Worm (Caenorhabditis elegans) whole organism, L4/young adult: ENCODE measurements around the gene C08E8.6.

Source experiments
- W03F9.2 ChIP-seq: fragments of 150-350 bp; optimal IDR thresholded peaks from 2 replicates; lab custom pipeline; 2014; ENCODE audit warnings: missing biosample characterization, missing genetic modification characterization
- dao-5 ChIP-seq: sonication (generic microtip); optimal IDR thresholded peaks from 2 replicates; lab custom pipeline; 2016; ENCODE audit warnings: missing genotype, missing genetic modification characterization, moderate library complexity, missing compliant biosample characterization
- him-1 ChIP-seq: sonication (generic microtip); optimal IDR thresholded peaks from 2 replicates; lab custom pipeline; 2016; ENCODE audit warnings: missing genotype, missing genetic modification reagents, missing genetic modification characterization, missing compliant biosample characterization

DNA sequence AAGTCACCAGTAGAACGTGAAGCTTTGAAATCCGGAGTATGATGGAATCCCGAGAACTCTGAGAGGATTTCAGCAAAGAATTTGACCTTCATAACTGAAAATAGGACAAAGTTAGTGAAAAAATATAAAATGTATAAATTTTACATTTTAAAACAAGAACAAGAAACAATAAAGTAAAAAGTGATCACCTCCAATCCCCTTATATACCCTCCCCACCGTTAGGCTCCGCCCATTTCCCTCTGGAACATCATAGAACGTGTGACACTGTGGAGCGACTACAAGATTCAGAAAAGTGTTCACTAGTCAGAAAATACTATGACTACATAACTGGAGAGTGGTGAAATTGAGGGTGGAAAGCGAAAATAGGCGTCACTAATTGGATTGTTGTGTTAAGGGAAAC, 37.1 kb downstream of the C08E8.6 start, which contains the start of gene B0462.4:
- TF ChIP-seq him-1 (tag; lab: Kevin White, UChicago) (no peak), W03F9.2 (tag; lab: Kevin White, UChicago) (no peak), dao-5 (no peak)
